Fruit fly (Drosophila melanogaster) whole organism, wandering third instar larva: ENCODE data around the gene PIG-K.

ENCODE experiments used
- GATAd ChIP-seq: sonication (Bioruptor generic); optimal IDR thresholded peaks from 2 replicates; lab custom pipeline; 2016; ENCODE audit warnings: missing biosample characterization, missing genetic modification characterization
- Jra ChIP-seq: sonication (Bioruptor generic); optimal IDR thresholded peaks from 2 replicates; lab custom pipeline; 2016; ENCODE audit warnings: missing biosample characterization, missing genetic modification characterization
- Myc ChIP-seq: fragments of >200 bp; optimal IDR thresholded peaks from 2 replicates; lab custom pipeline; 2017
- jim ChIP-seq: fragments of 175-275, 200-325 bp; sonication (Bioruptor generic); optimal IDR thresholded peaks from 2 replicates; lab custom pipeline; 2016; ENCODE audit warnings: missing biosample characterization, mild to moderate bottlenecking, missing genetic modification characterization
- sv ChIP-seq: fragments of 200-800 bp; sonication (Bioruptor generic); optimal IDR thresholded peaks from 3 replicates; lab custom pipeline; 2016; ENCODE audit warnings: missing biosample characterization, missing genetic modification characterization

PIG-K gene

dm6 chrX:1963192-1963590, 46.0 kb downstream of the PIG-K start:
- peak; percentile 19 for TF ChIP-seq Myc
- TF ChIP-seq jim (GFP tag; lab: Kevin White, UChicago), result no peak
- no peak for TF ChIP-seq Jra (GFP tag; lab: Kevin White, UChicago)
- TF ChIP-seq GATAd (GFP tag; lab: Kevin White, UChicago), result no peak
- TF ChIP-seq sv (GFP tag; lab: Kevin White, UChicago), result no peak
